Worm (Caenorhabditis elegans) whole organism, L3 larva: ENCODE data around the gene nhr-205.

ENCODE experiments used
- aly-2 ChIP-seq: fragments of 150-350 bp; optimal IDR thresholded peaks from 2 replicates; lab custom pipeline; 2014; ENCODE audit warnings: missing biosample characterization, missing genetic modification characterization
- unc-62 ChIP-seq: fragments of 150-350 bp; sonication (generic microtip); optimal IDR thresholded peaks from 4 replicates; lab custom pipeline; 2014; ENCODE audit warnings: missing biosample characterization, missing genetic modification reagents, missing genetic modification characterization

DNA sequence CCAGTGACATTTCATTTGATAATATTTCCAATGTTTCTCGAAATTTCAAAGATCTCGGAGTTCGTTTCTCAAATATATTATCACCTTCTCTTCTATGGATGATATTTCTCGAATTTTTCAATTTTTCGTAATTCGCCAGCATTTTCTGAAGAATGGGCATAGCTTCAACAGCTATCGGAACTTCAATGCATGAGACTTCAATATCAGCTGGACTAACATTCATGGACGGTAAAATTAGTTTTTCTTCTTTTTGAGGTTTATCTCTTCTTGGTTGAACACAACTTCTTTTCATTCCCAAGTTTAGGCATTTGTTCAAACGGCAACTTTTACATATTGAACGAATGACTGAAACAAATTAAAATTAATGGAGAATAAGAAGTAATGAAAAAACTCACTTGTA is 671 bp downstream of the nhr-205 start:
- TF ChIP-seq aly-2 (tag; lab: Kevin White, UChicago) (no peak), unc-62 (GFP tag; lab: Kevin White, UChicago) (no peak)
